Fruit fly (Drosophila melanogaster) whole organism, pupa: ENCODE measurements around the gene nudE.

ENCODE experiments used
- CG10348 ChIP-seq: fragments of 200-800 bp; sonication (Bioruptor generic); IDR thresholded peaks from 2 replicates; pipeline ENCODE4 v1.3.6; 2022; ENCODE audit warnings: missing biosample characterization, missing genetic modification characterization
- CG12605 ChIP-seq: fragments of 200-800 bp; sonication (Bioruptor generic); IDR thresholded peaks from 2 replicates; pipeline ENCODE4 v1.3.6; 2022; ENCODE audit warnings: missing biosample characterization, missing genetic modification characterization
- CG13204 ChIP-seq: fragments of 200-800 bp; sonication (Bioruptor generic); optimal IDR thresholded peaks from 2 replicates; lab custom pipeline; 2018; ENCODE audit warnings: missing biosample characterization, mild to moderate bottlenecking, missing genetic modification characterization, moderate library complexity
- CG14655 ChIP-seq: fragments of 200-800 bp; sonication (Bioruptor generic); optimal IDR thresholded peaks from 3 replicates; lab custom pipeline; 2017; ENCODE audit warnings: mild to moderate bottlenecking, missing biosample characterization, missing genetic modification reagents, missing genetic modification characterization
- CG15710 ChIP-seq: fragments of 200-800 bp; sonication (Bioruptor generic); optimal IDR thresholded peaks from 2 replicates; lab custom pipeline; 2018; ENCODE audit warnings: missing biosample characterization, mild to moderate bottlenecking, missing genetic modification characterization, moderate library complexity
- CG17806 ChIP-seq: fragments of 200-800 bp; sonication (Bioruptor generic); optimal IDR thresholded peaks from 2 replicates; lab custom pipeline; 2018; ENCODE audit warnings: missing biosample characterization, mild to moderate bottlenecking, missing genetic modification characterization, moderate library complexity
- CG32121 ChIP-seq: fragments of 200-800 bp; sonication (Bioruptor generic); IDR thresholded peaks from 2 replicates; pipeline ENCODE4 v1.3.6; 2022; ENCODE audit warnings: missing biosample characterization, missing genetic modification characterization
- CG34367 ChIP-seq: fragments of 200-800 bp; sonication (Bioruptor generic); optimal IDR thresholded peaks from 2 replicates; lab custom pipeline; 2018; ENCODE audit warnings: missing biosample characterization, mild to moderate bottlenecking, missing genetic modification characterization
- CG4496 ChIP-seq: fragments of 200-800 bp; sonication (Bioruptor generic); IDR thresholded peaks from 3 replicates; pipeline ENCODE4 v1.3.6; 2022; ENCODE audit warnings: missing biosample characterization, missing genetic modification characterization
- CG8159 ChIP-seq: fragments of 200-800 bp; sonication (Bioruptor generic); optimal IDR thresholded peaks from 3 replicates; lab custom pipeline; 2018; ENCODE audit warnings: missing biosample characterization, mild to moderate bottlenecking, missing genetic modification characterization, moderate library complexity
- CG8301 ChIP-seq: fragments of 200-800 bp; sonication (Bioruptor generic); optimal IDR thresholded peaks from 2 replicates; lab custom pipeline; 2018; ENCODE audit warnings: missing biosample characterization, mild to moderate bottlenecking, missing genetic modification characterization
- CG9948 ChIP-seq: fragments of 200-800 bp; sonication (Bioruptor generic); optimal IDR thresholded peaks from 2 replicates; lab custom pipeline; 2018; ENCODE audit warnings: missing biosample characterization, mild to moderate bottlenecking, missing genetic modification characterization, moderate library complexity
- D1 ChIP-seq: fragments of 200-800 bp; sonication (Bioruptor generic); optimal IDR thresholded peaks from 2 replicates; lab custom pipeline; 2018; ENCODE audit warnings: missing biosample characterization, mild to moderate bottlenecking, missing genetic modification characterization, moderate library complexity
- EcR ChIP-seq: fragments of 200-800 bp; sonication (Bioruptor generic); optimal IDR thresholded peaks from 3 replicates; lab custom pipeline; 2019; ENCODE audit warnings: missing biosample characterization, missing genetic modification characterization, mild to moderate bottlenecking, moderate library complexity, missing genetic modification reagents
- Ets98B ChIP-seq: fragments of 200-800 bp; sonication (Bioruptor generic); IDR thresholded peaks from 2 replicates; pipeline ENCODE4 v1.3.6; 2022; ENCODE audit warnings: missing biosample characterization, missing genetic modification characterization
- Pif1A ChIP-seq: fragments of 200-800 bp; sonication (Bioruptor generic); optimal IDR thresholded peaks from 3 replicates; lab custom pipeline; 2016; ENCODE audit warnings: missing biosample characterization, missing genetic modification characterization
- Pif1B ChIP-seq: fragments of 200-800 bp; sonication (Bioruptor generic); optimal IDR thresholded peaks from 3 replicates; lab custom pipeline; 2016; ENCODE audit warnings: missing biosample characterization, missing genetic modification characterization
- Snoo ChIP-seq: fragments of 200-800 bp; sonication (Bioruptor generic); optimal IDR thresholded peaks from 3 replicates; lab custom pipeline; 2017; ENCODE audit warnings: missing biosample characterization, mild to moderate bottlenecking, missing genetic modification characterization, inconsistent platforms
- fd96Ca ChIP-seq: fragments of 200-800 bp; sonication (Bioruptor generic); IDR thresholded peaks from 3 replicates; pipeline ENCODE4 v1.3.6; 2022; ENCODE audit warnings: missing biosample characterization, missing genetic modification characterization
- gl ChIP-seq: fragments of 200-800 bp; sonication (Bioruptor generic); optimal IDR thresholded peaks from 2 replicates; lab custom pipeline; 2018; ENCODE audit warnings: missing biosample characterization, mild to moderate bottlenecking, missing genetic modification characterization
- rn ChIP-seq: fragments of 200-800 bp; sonication (Bioruptor generic); IDR thresholded peaks from 2 replicates; pipeline ENCODE4 v1.3.6; 2022; ENCODE audit warnings: missing biosample characterization, missing genetic modification characterization

Gene nudE

DNA sequence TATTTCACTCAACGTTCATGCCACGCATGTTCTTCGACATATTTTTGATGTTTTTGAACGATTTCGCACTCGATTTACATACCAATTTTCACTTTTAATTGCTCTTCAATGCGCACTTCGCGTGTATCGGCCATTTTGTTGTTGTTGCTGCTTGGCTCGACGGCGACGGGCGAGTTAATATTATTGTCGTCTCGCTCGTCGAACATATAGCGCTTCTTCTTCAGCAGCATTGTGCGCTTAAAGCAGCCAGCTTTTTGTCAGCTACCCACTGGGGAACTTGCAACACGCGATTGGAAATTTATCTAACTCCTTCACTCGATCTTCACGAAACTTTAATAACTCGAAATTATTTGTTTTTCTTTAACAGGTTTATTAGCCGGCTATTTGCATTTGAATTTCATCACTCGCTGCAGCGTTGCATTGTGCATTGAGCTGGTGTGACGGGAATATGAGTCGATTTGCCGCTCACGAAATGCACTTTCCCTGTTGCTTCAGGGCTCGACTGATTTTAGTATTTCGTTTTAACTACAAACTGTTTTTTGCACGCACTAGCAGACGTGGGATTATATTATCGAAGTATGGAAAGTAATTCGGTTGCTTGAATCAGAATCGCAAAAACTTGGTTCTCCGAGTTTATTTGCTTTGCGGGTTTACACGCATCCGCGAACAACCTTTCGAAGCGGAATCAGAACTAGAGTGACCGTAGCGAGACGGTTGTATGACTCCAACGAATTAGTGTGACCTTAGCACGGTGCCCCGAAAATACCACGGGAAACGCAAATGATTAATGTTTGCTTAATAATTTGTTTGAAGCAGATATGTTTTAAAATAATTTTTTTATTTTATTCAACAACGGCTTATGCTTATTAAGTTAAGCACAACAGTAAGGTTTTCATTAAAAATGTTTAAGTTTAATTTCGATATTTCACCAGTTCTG is 44.2 kb upstream of the nudE start, which contains the start of gene RasGAP1:
Gene RasGAP1 (minus strand): TSS at position 703 of the 937 bp plus-strand sequence.
- TF ChIP-seq CG8159 (tag; lab: Kevin White, UChicago) (no peak), CG4496 (GFP tag; lab: Robert Waterston, UW) (0 out of 3 replicates have a peak, but pooled peaks have one; percentile 5)

- TF ChIP-seq Pif1B: peak; percentile 95
- peak; percentile 65 for TF ChIP-seq CG10348
- TF ChIP-seq Ets98B (GFP tag; lab: Robert Waterston, UW): peak; percentile 96
- TF ChIP-seq CG13204: peak; percentile 72
- peak; percentile 89 for TF ChIP-seq CG15710 (tag; lab: Kevin White, UChicago)
- peak; percentile 85 for TF ChIP-seq CG34367
- peak; percentile 98 for TF ChIP-seq CG4496 (GFP tag; lab: Robert Waterston, UW)
- TF ChIP-seq CG8301 (tag; lab: Kevin White, UChicago): peak; percentile 97
- peak; percentile 96 for TF ChIP-seq CG14655 (GFP tag; lab: Kevin White, UChicago)
- TF ChIP-seq Pif1A (GFP tag; lab: Kevin White, UChicago): peak; percentile 96
- peak; percentile 91 for TF ChIP-seq gl (tag; lab: Kevin White, UChicago)
- TF ChIP-seq CG32121 (GFP tag; lab: Robert Waterston, UW): peak; percentile 94
- TF ChIP-seq fd96Ca (GFP tag; lab: Robert Waterston, UW): peak; percentile 97
- peak; percentile 90 for TF ChIP-seq Snoo (tag; lab: Kevin White, UChicago)
- peak; percentile 92 for TF ChIP-seq rn (GFP tag; lab: Robert Waterston, UW)
- peak; percentile 92 for TF ChIP-seq CG9948 (tag; lab: Kevin White, UChicago)
- peak; percentile 19 for TF ChIP-seq EcR
- TF ChIP-seq CG17806 (tag; lab: Kevin White, UChicago): peak; percentile 95
- TF ChIP-seq D1 (tag; lab: Kevin White, UChicago): peak; percentile 82
- peak; percentile 91 for TF ChIP-seq CG12605 (GFP tag; lab: Robert Waterston, UW)
- TF ChIP-seq CG8159 (tag; lab: Kevin White, UChicago): peak; percentile 96
These were observed 43.1 kb upstream of the nudE start for dm6 chr3L:9855784-9856426.

DNA sequence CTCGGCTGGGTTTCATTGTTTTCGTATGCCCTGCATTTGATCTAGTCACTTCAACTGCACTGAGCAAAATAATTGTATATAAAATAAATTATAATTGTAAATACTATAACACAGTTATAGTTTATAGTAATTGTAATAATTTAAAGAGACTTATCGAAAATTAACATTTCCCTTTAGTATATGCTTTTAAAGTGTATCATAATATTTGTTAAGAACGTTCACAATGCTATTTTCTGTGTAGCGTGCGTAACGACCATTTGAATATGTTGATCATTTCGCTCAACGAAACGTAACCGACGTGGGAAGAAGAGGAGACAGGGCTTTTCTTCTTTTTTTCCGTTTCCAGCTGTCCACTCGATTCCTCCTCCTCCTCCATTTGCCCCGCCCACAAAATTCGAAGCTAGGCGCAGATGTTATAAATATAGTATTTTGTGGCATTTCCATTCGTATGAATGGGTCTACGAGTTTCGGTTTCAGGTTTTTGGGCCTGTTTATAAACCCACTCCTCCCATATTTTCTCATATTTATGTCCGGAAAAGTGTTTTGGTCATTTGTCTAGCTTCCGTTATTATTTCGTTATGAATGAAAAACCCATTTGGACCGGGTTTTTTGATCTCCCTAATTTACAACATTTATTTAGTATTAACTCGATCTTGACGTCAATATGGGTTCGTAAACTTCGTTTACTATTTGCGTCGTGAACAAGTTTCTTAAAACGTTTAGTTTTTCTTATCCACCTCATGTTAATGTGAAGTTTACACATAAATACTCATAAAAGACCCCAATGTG is 42.4 kb upstream of the nudE start:
- peak; percentile 22 for TF ChIP-seq D1 (tag; lab: Kevin White, UChicago)
- TF ChIP-seq CG12605 (GFP tag; lab: Robert Waterston, UW): peak; percentile 70
- TF ChIP-seq CG8301 (tag; lab: Kevin White, UChicago): peak; percentile 54
- peak; percentile 60; the same call in 1 of the 2 replicates for TF ChIP-seq CG32121 (GFP tag; lab: Robert Waterston, UW)
- peak; percentile 70 for TF ChIP-seq CG8159 (tag; lab: Kevin White, UChicago)
- no peak for TF ChIP-seq CG10348
- no peak for TF ChIP-seq gl (tag; lab: Kevin White, UChicago)
- TF ChIP-seq Pif1A (GFP tag; lab: Kevin White, UChicago): no peak
- peak; percentile 57 for TF ChIP-seq CG15710 (tag; lab: Kevin White, UChicago)
- peak; percentile 56; the same call in 1 of the 2 replicates for TF ChIP-seq Ets98B (GFP tag; lab: Robert Waterston, UW)
- peak; percentile 68 for TF ChIP-seq CG17806 (tag; lab: Kevin White, UChicago)
- TF ChIP-seq Snoo (tag; lab: Kevin White, UChicago): no peak
- peak; percentile 42 for TF ChIP-seq CG34367
- no peak for TF ChIP-seq rn (GFP tag; lab: Robert Waterston, UW)
- peak; percentile 45; the same call in 2 of the 3 replicates for TF ChIP-seq CG4496 (GFP tag; lab: Robert Waterston, UW)
- TF ChIP-seq CG13204: no peak
- no peak for TF ChIP-seq fd96Ca (GFP tag; lab: Robert Waterston, UW)
- peak; percentile 65 for TF ChIP-seq CG9948 (tag; lab: Kevin White, UChicago)

DNA sequence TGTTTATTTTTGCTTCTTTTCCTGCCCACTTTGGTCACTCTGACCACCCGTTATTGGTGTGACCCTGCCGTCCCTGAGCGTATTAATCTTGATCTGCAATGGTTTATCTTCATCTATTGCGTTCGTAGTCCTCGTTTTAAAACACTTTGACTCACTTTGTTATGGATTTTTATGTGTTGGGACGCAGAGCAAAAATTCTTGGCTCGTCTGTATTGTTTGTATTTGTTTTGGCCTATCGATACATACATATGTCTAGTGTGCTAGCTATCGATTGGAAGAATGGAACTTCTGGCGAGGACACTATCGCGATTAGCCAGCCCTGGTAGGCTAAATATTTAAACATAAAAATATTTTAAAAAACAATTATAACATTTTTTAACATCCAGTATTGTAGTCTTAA is 39.4 kb upstream of the nudE start, which contains the start of gene CG10809:
Gene CG10809 (minus strand): TSS at position 266 of the 400 bp plus-strand sequence.
- TF ChIP-seq rn (GFP tag; lab: Robert Waterston, UW) (no peak), CG15710 (tag; lab: Kevin White, UChicago) (peak; percentile 2), Ets98B (GFP tag; lab: Robert Waterston, UW) (no peak), EcR (no peak), CG14655 (GFP tag; lab: Kevin White, UChicago) (no peak), CG8159 (tag; lab: Kevin White, UChicago) (peak; percentile 16), D1 (tag; lab: Kevin White, UChicago) (peak; percentile 19), CG32121 (GFP tag; lab: Robert Waterston, UW) (no peak)
- TF ChIP-seq, all 21 proteins: peak for 3

DNA sequence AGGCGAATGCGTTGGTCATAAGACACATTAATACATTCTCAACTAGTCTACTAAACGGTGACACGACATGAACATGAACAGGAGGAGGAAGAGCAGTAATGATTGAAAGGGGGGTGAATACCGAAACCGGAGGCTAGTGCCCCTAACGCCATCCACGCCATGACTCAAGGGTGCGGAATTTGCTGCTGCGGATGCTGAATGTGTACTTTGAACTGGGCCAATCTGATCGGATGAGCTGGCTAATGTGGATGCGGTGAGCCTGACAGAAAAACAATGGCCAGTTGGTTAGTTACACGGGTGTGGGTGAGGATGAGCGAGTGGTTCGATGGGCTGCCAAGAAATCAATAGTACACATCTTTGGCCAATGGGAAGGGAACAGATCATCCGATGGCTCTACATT is 35.4 kb upstream of the nudE start:
- TF ChIP-seq Ets98B (GFP tag; lab: Robert Waterston, UW) (no peak), gl (tag; lab: Kevin White, UChicago) (peak; percentile 38), Snoo (tag; lab: Kevin White, UChicago) (no peak), CG8159 (tag; lab: Kevin White, UChicago) (no peak), CG12605 (GFP tag; lab: Robert Waterston, UW) (no peak), D1 (tag; lab: Kevin White, UChicago) (no peak), EcR (no peak), CG4496 (GFP tag; lab: Robert Waterston, UW) (0 out of 3 replicates have a peak, but pooled peaks have one; percentile 39), CG34367 (no peak), CG9948 (tag; lab: Kevin White, UChicago) (no peak)
